Worm (Caenorhabditis elegans) whole organism, early embryonic: Measurements from ENCODE around the gene stdh-3.

Source experiments
- aly-1 ChIP-seq: sonication (generic microtip); optimal IDR thresholded peaks from 2 replicates; lab custom pipeline; 2016; ENCODE audit warnings: missing genetic modification characterization, missing compliant biosample characterization
- ama-1 ChIP-seq: fragments of 150-350 bp; optimal IDR thresholded peaks from 2 replicates; lab custom pipeline; 2014
- ceh-13 ChIP-seq: fragments of 200-800 bp; sonication (Bioruptor generic); optimal IDR thresholded peaks from 2 replicates; lab custom pipeline; 2018; ENCODE audit warnings: mild to moderate bottlenecking, missing genetic modification characterization, missing compliant biosample characterization
- flt-1 ChIP-seq: fragments of 200-800 bp; sonication (Bioruptor generic); IDR thresholded peaks from 2 replicates; pipeline ENCODE4 v1.3.6; 2022; ENCODE audit warnings: missing genetic modification characterization, missing compliant biosample characterization
- hmbx-1 ChIP-seq: sonication (generic microtip); optimal IDR thresholded peaks from 2 replicates; lab custom pipeline; 2016; ENCODE audit warnings: mild to moderate bottlenecking, missing genetic modification characterization, missing compliant biosample characterization
- hnd-1 ChIP-seq: sonication (generic microtip); optimal IDR thresholded peaks from 2 replicates; lab custom pipeline; 2016; ENCODE audit warnings: missing genetic modification characterization, missing compliant biosample characterization
- pes-1 ChIP-seq: fragments of 200-800 bp; sonication (Bioruptor generic); IDR thresholded peaks from 2 replicates; pipeline ENCODE4 v1.3.6; 2022; ENCODE audit warnings: missing genetic modification reagents, missing genetic modification characterization, missing compliant biosample characterization
- scrt-1 ChIP-seq: fragments of 200-800 bp; sonication (Bioruptor generic); IDR thresholded peaks from 2 replicates; pipeline ENCODE4 v1.3.6; 2022; ENCODE audit warnings: missing genetic modification characterization, missing compliant biosample characterization
- sea-1 ChIP-seq: fragments of 200-800 bp; sonication (Bioruptor generic); conservative IDR thresholded peaks from 2 replicates; pipeline ENCODE4 v1.3.6; 2022; ENCODE audit warnings: missing genetic modification characterization, missing compliant biosample characterization
- tbx-37 ChIP-seq: fragments of 200-800 bp; sonication (Bioruptor generic); conservative IDR thresholded peaks from 2 replicates; pipeline ENCODE4 v1.3.6; 2022; ENCODE audit warnings: missing genetic modification reagents, missing genetic modification characterization, missing compliant biosample characterization
- tra-4 ChIP-seq: sonication (generic microtip); optimal IDR thresholded peaks from 2 replicates; lab custom pipeline; 2017; ENCODE audit warnings: missing genetic modification characterization, missing compliant biosample characterization

ce11 chrV:13916196-13916595 lies 11.8 kb downstream of the stdh-3 start, which contains the start of gene str-252:
- no peak for TF ChIP-seq tbx-37 (GFP tag; lab: Robert Waterston, UW)
- TF ChIP-seq pes-1 (GFP tag; lab: Robert Waterston, UW): no peak
- no peak for TF ChIP-seq scrt-1 (GFP tag; lab: Robert Waterston, UW)
- no peak for TF ChIP-seq ama-1 (lab: Kevin White, UChicago)
- no peak for TF ChIP-seq hmbx-1 (tag; lab: Kevin White, UChicago)
- TF ChIP-seq ceh-13 (GFP tag; lab: Kevin White, UChicago): no peak
- TF ChIP-seq sea-1 (GFP tag; lab: Robert Waterston, UW): no peak
- no peak for TF ChIP-seq tra-4 (tag; lab: Kevin White, UChicago)
- no peak for TF ChIP-seq hnd-1
- TF ChIP-seq aly-1 (tag; lab: Kevin White, UChicago): no peak
- no peak for TF ChIP-seq flt-1 (GFP tag; lab: Robert Waterston, UW)
